Fruit fly (Drosophila melanogaster) whole organism, prepupa: ENCODE results near the gene CG11409.

Experiments
- CG16779 ChIP-seq: fragments of 200-800 bp; sonication (Bioruptor generic); optimal IDR thresholded peaks from 3 replicates; lab custom pipeline; 2017; ENCODE audit warnings: missing biosample characterization, mild to moderate bottlenecking, missing genetic modification characterization
- CG32006 ChIP-seq: fragments of 200-800 bp; sonication (Bioruptor generic); optimal IDR thresholded peaks from 3 replicates; lab custom pipeline; 2017; ENCODE audit warnings: missing biosample characterization, mild to moderate bottlenecking, missing genetic modification characterization
- CG6276 ChIP-seq: fragments of 200-800 bp; sonication (Bioruptor generic); optimal IDR thresholded peaks from 2 replicates; lab custom pipeline; 2017; ENCODE audit warnings: missing biosample characterization, mild to moderate bottlenecking, missing genetic modification characterization
- achi ChIP-seq: fragments of 200-800 bp; sonication (Bioruptor generic); optimal IDR thresholded peaks from 3 replicates; lab custom pipeline; 2016; ENCODE audit warnings: missing biosample characterization, missing genetic modification characterization
- fd85E ChIP-seq: fragments of 200-800 bp; sonication (Bioruptor generic); optimal IDR thresholded peaks from 3 replicates; lab custom pipeline; 2016; ENCODE audit warnings: missing biosample characterization, missing genetic modification characterization
- ss ChIP-seq, 2 experiments: fragments of 200-800 bp; sonication (Bioruptor generic); optimal IDR thresholded peaks; 2 replicates in 1 of 2; 3 replicates in 1 of 2; lab custom pipeline; 2017 to 2018; ENCODE audit warnings: mild to moderate bottlenecking in 2 of 2, missing biosample characterization in 2 of 2, missing genetic modification characterization in 2 of 2, moderate library complexity in 1 of 2

DNA sequence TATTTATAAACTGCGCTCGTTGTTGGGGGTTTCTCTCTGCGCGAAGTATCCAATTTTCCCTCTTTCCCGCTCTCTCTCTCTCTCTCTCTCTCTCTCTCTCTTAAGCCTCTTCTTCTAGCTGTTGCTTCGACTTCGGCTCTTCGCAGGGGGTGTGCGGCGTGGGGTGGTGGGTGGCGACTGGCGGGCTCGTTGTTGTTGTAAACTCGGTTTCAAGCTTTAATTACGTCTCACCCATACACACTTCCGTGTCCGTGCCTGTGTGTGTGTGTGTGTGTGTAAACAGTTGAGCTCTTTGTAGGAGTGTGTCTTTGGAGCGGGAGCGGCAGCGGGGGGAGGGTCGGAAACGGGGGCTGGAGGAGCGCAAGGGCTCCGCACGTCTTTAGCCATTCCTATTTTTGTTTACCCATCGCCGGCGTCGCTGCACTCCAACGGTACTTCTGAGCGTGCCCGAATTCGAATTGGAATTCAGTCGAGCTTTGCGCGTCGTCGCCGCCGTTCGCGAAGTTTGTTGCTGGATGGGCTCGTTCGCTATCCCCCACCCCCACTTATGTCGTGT lies 46.8 kb upstream of the CG11409 start:
- no peak for TF ChIP-seq achi (GFP tag; lab: Kevin White, UChicago)
- TF ChIP-seq CG16779 (tag; lab: Kevin White, UChicago): no peak
- TF ChIP-seq CG32006 (GFP tag; lab: Kevin White, UChicago): no peak
- TF ChIP-seq fd85E (GFP tag; lab: Kevin White, UChicago): no peak
- peak; percentile 26 to 33 for TF ChIP-seq ss (GFP tag; optimal IDR thresholded peaks at IDR 0.05; lab: Kevin White, UChicago)
- no peak for TF ChIP-seq CG6276
